Fruit fly (Drosophila melanogaster) whole organism, embryonic: ENCODE measurements around the gene Muc68Ca.
A peak's percentile ranks its signal among the peaks of the same experiment; 100 is the strongest.

ENCODE experiments used
- Antp ChIP-seq: fragments of 200-800 bp; sonication (Bioruptor generic); optimal IDR thresholded peaks from 3 replicates; lab custom pipeline; 2016; ENCODE audit warnings: missing biosample characterization, missing genetic modification characterization
- Bgb ChIP-seq: fragments of 200-800 bp; sonication (Bioruptor generic); IDR thresholded peaks from 2 replicates; pipeline ENCODE4 v1.3.6; 2022; ENCODE audit warnings: missing biosample characterization, missing genetic modification characterization; ENCODE audit not compliant: partially characterized antibody
- CG10565 ChIP-seq: fragments of 200-800 bp; sonication (Bioruptor generic); optimal IDR thresholded peaks from 3 replicates; lab custom pipeline; 2016; ENCODE audit warnings: missing biosample characterization, mild to moderate bottlenecking, missing genetic modification characterization
- CG11085 ChIP-seq: fragments of 200-800 bp; sonication (Bioruptor generic); IDR thresholded peaks from 2 replicates; pipeline ENCODE4 v1.3.6; 2022; ENCODE audit warnings: missing biosample characterization, missing genetic modification characterization
- CG11247 ChIP-seq: fragments of 200-800 bp; sonication (Bioruptor generic); IDR thresholded peaks from 2 replicates; pipeline ENCODE4 v1.3.6; 2022; ENCODE audit warnings: missing biosample characterization, missing genetic modification characterization
- CG12071 ChIP-seq: fragments of 200-800 bp; sonication (Bioruptor generic); optimal IDR thresholded peaks from 3 replicates; lab custom pipeline; 2018; ENCODE audit warnings: missing biosample characterization, mild to moderate bottlenecking, missing genetic modification characterization
- CG12744 ChIP-seq: fragments of 200-800 bp; sonication (Bioruptor generic); optimal IDR thresholded peaks from 2 replicates; lab custom pipeline; 2016; ENCODE audit warnings: missing biosample characterization, missing genetic modification characterization
- CG12942 ChIP-seq: fragments of 200-800 bp; sonication (Bioruptor generic); optimal IDR thresholded peaks from 3 replicates; lab custom pipeline; 2016; ENCODE audit warnings: missing biosample characterization, missing genetic modification characterization
- CG13424 ChIP-seq: fragments of 200-800 bp; sonication (Bioruptor generic); optimal IDR thresholded peaks from 2 replicates; lab custom pipeline; 2019; ENCODE audit warnings: missing biosample characterization, mild to moderate bottlenecking, missing genetic modification characterization, moderate library complexity
- CG14667 ChIP-seq: fragments of 200-800 bp; sonication (Bioruptor generic); IDR thresholded peaks from 2 replicates; pipeline ENCODE4 v1.3.6; 2022; ENCODE audit warnings: missing biosample characterization, missing genetic modification characterization
- CG17361 ChIP-seq: fragments of 200-800 bp; sonication (Bioruptor generic); IDR thresholded peaks from 3 replicates; pipeline ENCODE4 v1.3.6; 2022; ENCODE audit warnings: missing biosample characterization, missing genetic modification characterization
- CG17385 ChIP-seq: fragments of 200-800 bp; sonication (Bioruptor generic); optimal IDR thresholded peaks from 3 replicates; lab custom pipeline; 2018; ENCODE audit warnings: missing biosample characterization, mild to moderate bottlenecking, missing genetic modification characterization
- CG17568 ChIP-seq: fragments of 200-800 bp; sonication (Bioruptor generic); optimal IDR thresholded peaks from 2 replicates; lab custom pipeline; 2018; ENCODE audit warnings: missing biosample characterization, mild to moderate bottlenecking, missing genetic modification characterization, moderate library complexity
- CG17829 ChIP-seq: fragments of 200-800 bp; optimal IDR thresholded peaks from 2 replicates; lab custom pipeline; 2019; ENCODE audit warnings: missing biosample characterization, mild to moderate bottlenecking, missing genetic modification characterization, moderate library complexity
- CG1792 ChIP-seq: fragments of 200-800 bp; sonication (Bioruptor generic); optimal IDR thresholded peaks from 2 replicates; lab custom pipeline; 2016; ENCODE audit warnings: missing biosample characterization, missing genetic modification characterization
- CG18011 ChIP-seq: fragments of 200-800 bp; sonication (Bioruptor generic); optimal IDR thresholded peaks from 2 replicates; lab custom pipeline; 2017; ENCODE audit warnings: missing biosample characterization, missing genetic modification characterization, mild to moderate bottlenecking, moderate library complexity, missing genotype
- CG18619 ChIP-seq: fragments of 200-800 bp; sonication (Bioruptor generic); optimal IDR thresholded peaks from 3 replicates; lab custom pipeline; 2017; ENCODE audit warnings: missing biosample characterization, mild to moderate bottlenecking, missing genetic modification characterization
- CG2202 ChIP-seq: fragments of 200-800 bp; sonication (Bioruptor generic); optimal IDR thresholded peaks from 2 replicates; lab custom pipeline; 2018; ENCODE audit warnings: missing biosample characterization, mild to moderate bottlenecking, missing genetic modification characterization
- CG33557 ChIP-seq: fragments of 200-800 bp; sonication (Bioruptor generic); optimal IDR thresholded peaks from 2 replicates; lab custom pipeline; 2019; ENCODE audit warnings: missing biosample characterization, mild to moderate bottlenecking, missing genetic modification characterization, moderate library complexity
- CG3847 ChIP-seq: fragments of 200-800 bp; sonication (Bioruptor generic); IDR thresholded peaks from 2 replicates; pipeline ENCODE4 v1.3.6; 2022; ENCODE audit warnings: missing biosample characterization, missing genetic modification characterization
- CG4707 ChIP-seq: fragments of 200-800 bp; sonication (Bioruptor generic); optimal IDR thresholded peaks from 2 replicates; lab custom pipeline; 2018; ENCODE audit warnings: missing biosample characterization, mild to moderate bottlenecking, missing genetic modification characterization, moderate library complexity
- CG9932 ChIP-seq: fragments of 200-800 bp; sonication (Bioruptor generic); IDR thresholded peaks from 2 replicates; pipeline ENCODE4 v1.3.6; 2022; ENCODE audit warnings: missing biosample characterization, missing genetic modification characterization
- D19A ChIP-seq: fragments of 200-800 bp; optimal IDR thresholded peaks from 3 replicates; lab custom pipeline; 2019; ENCODE audit warnings: missing biosample characterization, mild to moderate bottlenecking, missing genetic modification characterization, moderate library complexity
- Deaf1 ChIP-seq: fragments of 200-800 bp; optimal IDR thresholded peaks from 3 replicates; lab custom pipeline; 2019; ENCODE audit warnings: missing biosample characterization, mild to moderate bottlenecking, missing genetic modification characterization, moderate library complexity
- Ets65A ChIP-seq: fragments of 200-800 bp; sonication (Bioruptor generic); peaks from one replicate; lab custom pipeline; 2016; ENCODE audit warnings: missing biosample characterization, missing genetic modification characterization
- MBD-R2 ChIP-seq: fragments of 200-800 bp; sonication (Bioruptor generic); IDR thresholded peaks from 2 replicates; pipeline ENCODE4 v1.3.6; 2022; ENCODE audit warnings: missing biosample characterization, missing genetic modification characterization
- Med ChIP-seq: fragments of 200-800 bp; sonication (Bioruptor generic); peaks from one replicate; lab custom pipeline; 2016; ENCODE audit warnings: missing biosample characterization, missing genetic modification characterization, mild to moderate bottlenecking, inconsistent platforms, moderate library complexity
- Mrtf ChIP-seq: fragments of 200-800 bp; sonication (Bioruptor generic); IDR thresholded peaks from 3 replicates; pipeline ENCODE4 v1.3.6; 2022; ENCODE audit warnings: missing biosample characterization, missing genetic modification characterization
- Oli ChIP-seq: fragments of 200-800 bp; sonication (Bioruptor generic); optimal IDR thresholded peaks from 2 replicates; lab custom pipeline; 2018; ENCODE audit warnings: missing biosample characterization, mild to moderate bottlenecking, missing genetic modification characterization, moderate library complexity
- Pdp1 ChIP-seq, 2 experiments: fragments of 200-800 bp; sonication (Bioruptor generic); optimal IDR thresholded peaks; 3 replicates each; lab custom pipeline; 2016; ENCODE audit warnings: missing biosample characterization in 2 of 2, missing genetic modification characterization in 2 of 2, mild to moderate bottlenecking in 1 of 2, moderate library complexity in 1 of 2
- Scr ChIP-seq: fragments of 200-800 bp; sonication (Bioruptor generic); IDR thresholded peaks from 2 replicates; pipeline ENCODE4 v1.3.6; 2022; ENCODE audit warnings: missing biosample characterization, missing genetic modification characterization; ENCODE audit not compliant: partially characterized antibody
- Ssrp ChIP-seq: fragments of 200-800 bp; sonication (Bioruptor generic); optimal IDR thresholded peaks from 2 replicates; lab custom pipeline; 2018; ENCODE audit warnings: missing biosample characterization, mild to moderate bottlenecking, missing genetic modification characterization, moderate library complexity
- Trl ChIP-seq, 3 experiments: fragments of >200 bp in 2 of 3; fragments of 200-800 bp in 1 of 3; sonication (Bioruptor generic) in 1 of 3; optimal IDR thresholded peaks; 2 replicates in 1 of 3; 3 replicates in 2 of 3; lab custom pipeline; 2016 to 2017; ENCODE audit warnings: missing biosample characterization in 1 of 3, missing genetic modification characterization in 1 of 3
- Vsx1 ChIP-seq: fragments of 200-800 bp; sonication (Bioruptor generic); optimal IDR thresholded peaks from 2 replicates; lab custom pipeline; 2017; ENCODE audit warnings: missing biosample characterization, mild to moderate bottlenecking, missing genetic modification characterization, missing genetic modification reagents
- ap ChIP-seq: fragments of 200-800 bp; sonication (Bioruptor generic); IDR thresholded peaks from 2 replicates; pipeline ENCODE4 v1.3.6; 2022; ENCODE audit warnings: missing biosample characterization, missing genetic modification characterization
- crp ChIP-seq, 2 experiments: fragments of 200-800 bp; sonication (Bioruptor generic); optimal IDR thresholded peaks; 2 replicates in 1 of 2; 3 replicates in 1 of 2; lab custom pipeline; 2017; ENCODE audit warnings: missing biosample characterization in 2 of 2, missing genetic modification characterization in 2 of 2, mild to moderate bottlenecking in 1 of 2, moderate library complexity in 1 of 2
- dpn ChIP-seq, 2 experiments: fragments of 200-800 bp; sonication (Bioruptor generic); optimal IDR thresholded peaks; 3 replicates each; lab custom pipeline; 2016; ENCODE audit warnings: missing biosample characterization in 2 of 2, missing genetic modification characterization in 2 of 2
- eyg ChIP-seq: fragments of 200-800 bp; sonication (Bioruptor generic); optimal IDR thresholded peaks from 3 replicates; lab custom pipeline; 2016; ENCODE audit warnings: missing biosample characterization, missing genetic modification characterization
- ham ChIP-seq: fragments of 200-800 bp; sonication (Bioruptor generic); IDR thresholded peaks from 2 replicates; pipeline ENCODE4 v1.3.6; 2022; ENCODE audit warnings: missing biosample characterization, missing genetic modification characterization
- hb ChIP-seq: fragments of 200-800 bp; sonication (Bioruptor generic); IDR thresholded peaks from 3 replicates; pipeline ENCODE4 v1.3.6; 2022; ENCODE audit warnings: missing biosample characterization, missing genetic modification characterization; ENCODE audit not compliant: partially characterized antibody
- jing ChIP-seq: fragments of 200-800 bp; sonication (Bioruptor generic); optimal IDR thresholded peaks from 2 replicates; lab custom pipeline; 2018; ENCODE audit warnings: missing biosample characterization, mild to moderate bottlenecking, missing genetic modification characterization
- ken ChIP-seq: fragments of 200-800 bp; sonication (Bioruptor generic); IDR thresholded peaks from 3 replicates; pipeline ENCODE4 v1.3.6; 2022; ENCODE audit warnings: missing biosample characterization, missing genetic modification characterization
- knrl ChIP-seq: fragments of 200-800 bp; sonication (Bioruptor generic); IDR thresholded peaks from 3 replicates; pipeline ENCODE4 v1.3.6; 2022; ENCODE audit warnings: missing biosample characterization, missing genetic modification characterization; ENCODE audit not compliant: partially characterized antibody
- lab ChIP-seq: fragments of 200-800 bp; sonication (Bioruptor generic); optimal IDR thresholded peaks from 3 replicates; lab custom pipeline; 2017; ENCODE audit warnings: missing biosample characterization, missing genetic modification characterization, mild to moderate bottlenecking, moderate library complexity, missing genetic modification reagents
- nmo ChIP-seq: fragments of 200-800 bp; sonication (Bioruptor generic); optimal IDR thresholded peaks from 2 replicates; lab custom pipeline; 2018; ENCODE audit warnings: missing biosample characterization, mild to moderate bottlenecking, missing genetic modification characterization, moderate library complexity
- psq ChIP-seq: fragments of 200-800 bp; sonication (Bioruptor generic); optimal IDR thresholded peaks from 2 replicates; lab custom pipeline; 2017; ENCODE audit warnings: missing biosample characterization, missing genetic modification characterization
- stwl ChIP-seq: fragments of 200-800 bp; sonication (Bioruptor generic); optimal IDR thresholded peaks from 3 replicates; lab custom pipeline; 2018; ENCODE audit warnings: missing biosample characterization, mild to moderate bottlenecking, missing genetic modification characterization, moderate library complexity
- z ChIP-seq: fragments of 200-800 bp; sonication (Bioruptor generic); IDR thresholded peaks from 3 replicates; pipeline ENCODE4 v1.3.6; 2022; ENCODE audit warnings: missing biosample characterization, missing genetic modification characterization
- zf30C ChIP-seq: fragments of 200-800 bp; sonication (Bioruptor generic); optimal IDR thresholded peaks from 3 replicates; lab custom pipeline; 2018; ENCODE audit warnings: missing biosample characterization, mild to moderate bottlenecking, missing genetic modification characterization

The Muc68Ca gene

dm6 chr3L:11648410-11648809 lies 28.5 kb upstream of the Muc68Ca start, which contains the start of the genes RIOK1 and Polr3H (continued):
- peak; percentile 27 for TF ChIP-seq CG18619 (GFP tag; lab: Kevin White, UChicago)
- TF ChIP-seq CG10565: peak; percentile 6
- TF ChIP-seq Trl (optimal IDR thresholded peaks at IDR 0.05; lab: Kevin White, UChicago): no peak
- peak; percentile 59 for TF ChIP-seq Trl (GFP tag; optimal IDR thresholded peaks at IDR 0.05; lab: Kevin White, UChicago)
- no peak for TF ChIP-seq CG12071 (GFP tag; lab: Kevin White, UChicago)
- TF ChIP-seq CG2202 (tag; lab: Kevin White, UChicago): peak; percentile 14
- TF ChIP-seq Pdp1 (GFP tag; optimal IDR thresholded peaks at IDR 0.05; lab: Kevin White, UChicago): peak in 1 of 2 experiments; percentile 10
- TF ChIP-seq CG13424 (tag; lab: Kevin White, UChicago): peak; percentile 69
- TF ChIP-seq Ets65A (GFP tag; lab: Kevin White, UChicago): peak; percentile 88
- TF ChIP-seq CG33557: peak; percentile 23
- peak; percentile 6 for TF ChIP-seq jing (GFP tag; lab: Kevin White, UChicago)
- no peak for TF ChIP-seq Mrtf (GFP tag; lab: Robert Waterston, UW)
- peak; percentile 60 for TF ChIP-seq Antp (GFP tag; lab: Kevin White, UChicago)
- TF ChIP-seq CG12744 (GFP tag; lab: Kevin White, UChicago): no peak
- peak; percentile 10 for TF ChIP-seq psq (GFP tag; lab: Kevin White, UChicago)
- TF ChIP-seq Bgb: no peak
- no peak; the same call in 1 of the 2 replicates for TF ChIP-seq CG14667
- TF ChIP-seq crp (GFP tag; optimal IDR thresholded peaks at IDR 0.05; lab: Kevin White, UChicago): peak; percentile 64 to 90
- peak; percentile 18 for TF ChIP-seq eyg (GFP tag; lab: Kevin White, UChicago)
- TF ChIP-seq CG11247 (GFP tag; lab: Robert Waterston, UW): peak; percentile 46; the same call in 1 of the 2 replicates
- no peak for TF ChIP-seq Oli (tag; lab: Kevin White, UChicago)
- TF ChIP-seq lab: no peak
- TF ChIP-seq ap (GFP tag; lab: Robert Waterston, UW): peak; percentile 42; the same call in 1 of the 2 replicates
- peak; percentile 79 for TF ChIP-seq CG9932 (GFP tag; lab: Robert Waterston, UW)
- peak; percentile 43 for TF ChIP-seq Ssrp (tag; lab: Kevin White, UChicago)
- TF ChIP-seq z (GFP tag; lab: Robert Waterston, UW): no peak
- TF ChIP-seq stwl (tag; lab: Kevin White, UChicago): peak; percentile 80
- peak; percentile 42 for TF ChIP-seq CG17385 (GFP tag; lab: Kevin White, UChicago)
- TF ChIP-seq CG11085: no peak
- TF ChIP-seq Vsx1 (GFP tag; lab: Kevin White, UChicago): no peak
- peak; percentile 34; the same call in 1 of the 2 replicates for TF ChIP-seq Scr (GFP tag; lab: Robert Waterston, UW)
- no peak for TF ChIP-seq CG17829 (tag; lab: Kevin White, UChicago)
- TF ChIP-seq Deaf1 (tag; lab: Kevin White, UChicago): no peak
- peak; percentile 75 for TF ChIP-seq CG12942 (GFP tag; lab: Kevin White, UChicago)
- no peak; the same call in 2 of the 3 replicates for TF ChIP-seq knrl
- no peak; the same call in 2 of the 3 replicates for TF ChIP-seq CG17361 (GFP tag; lab: Robert Waterston, UW)
- TF ChIP-seq hb: no peak
- no peak for TF ChIP-seq D19A (tag; lab: Kevin White, UChicago)
- no peak for TF ChIP-seq ham
- peak; percentile 78 for TF ChIP-seq nmo
- TF ChIP-seq CG17568: no peak
- TF ChIP-seq ken (GFP tag; lab: Robert Waterston, UW): peak; percentile 43; the same call in 1 of the 3 replicates
- TF ChIP-seq CG3847 (GFP tag; lab: Robert Waterston, UW): no peak; the same call in 1 of the 2 replicates
- TF ChIP-seq CG18011: peak; percentile 59
- peak; percentile 34 for TF ChIP-seq CG1792 (GFP tag; lab: Kevin White, UChicago)
- TF ChIP-seq Med (GFP tag; lab: Kevin White, UChicago): peak; percentile 97
- TF ChIP-seq dpn (GFP tag; optimal IDR thresholded peaks at IDR 0.05; lab: Kevin White, UChicago): peak; percentile 80 to 83
- TF ChIP-seq MBD-R2: peak; percentile 88
- no peak for TF ChIP-seq zf30C (GFP tag; lab: Kevin White, UChicago)
- no peak for TF ChIP-seq CG4707
